Worm (Caenorhabditis elegans) whole organism, early embryonic: ENCODE data around the gene C55A6.12.

Source experiments
- F13C5.2 ChIP-seq: sonication (generic microtip); optimal IDR thresholded peaks from 2 replicates; lab custom pipeline; 2017; ENCODE audit warnings: mild to moderate bottlenecking, missing genetic modification characterization, inconsistent platforms, missing compliant biosample characterization
- aly-1 ChIP-seq: sonication (generic microtip); optimal IDR thresholded peaks from 2 replicates; lab custom pipeline; 2016; ENCODE audit warnings: missing genetic modification characterization, missing compliant biosample characterization
- ama-1 ChIP-seq: fragments of 150-350 bp; optimal IDR thresholded peaks from 2 replicates; lab custom pipeline; 2014
- ceh-13 ChIP-seq: fragments of 200-800 bp; sonication (Bioruptor generic); optimal IDR thresholded peaks from 2 replicates; lab custom pipeline; 2018; ENCODE audit warnings: mild to moderate bottlenecking, missing genetic modification characterization, missing compliant biosample characterization
- ceh-36 ChIP-seq: sonication (generic microtip); optimal IDR thresholded peaks from 2 replicates; lab custom pipeline; 2016; ENCODE audit warnings: missing genetic modification characterization, inconsistent platforms, missing compliant biosample characterization
- flt-1 ChIP-seq: fragments of 200-800 bp; sonication (Bioruptor generic); IDR thresholded peaks from 2 replicates; pipeline ENCODE4 v1.3.6; 2022; ENCODE audit warnings: missing genetic modification characterization, missing compliant biosample characterization
- hmbx-1 ChIP-seq: sonication (generic microtip); optimal IDR thresholded peaks from 2 replicates; lab custom pipeline; 2016; ENCODE audit warnings: mild to moderate bottlenecking, missing genetic modification characterization, missing compliant biosample characterization
- hmg-4 ChIP-seq: fragments of 200-800 bp; sonication (Bioruptor generic); optimal IDR thresholded peaks from 2 replicates; lab custom pipeline; 2018; ENCODE audit warnings: mild to moderate bottlenecking, missing genetic modification characterization, missing compliant biosample characterization
- tbx-37 ChIP-seq: fragments of 200-800 bp; sonication (Bioruptor generic); conservative IDR thresholded peaks from 2 replicates; pipeline ENCODE4 v1.3.6; 2022; ENCODE audit warnings: missing genetic modification reagents, missing genetic modification characterization, missing compliant biosample characterization
- tra-4 ChIP-seq: sonication (generic microtip); optimal IDR thresholded peaks from 2 replicates; lab custom pipeline; 2017; ENCODE audit warnings: missing genetic modification characterization, missing compliant biosample characterization

DNA sequence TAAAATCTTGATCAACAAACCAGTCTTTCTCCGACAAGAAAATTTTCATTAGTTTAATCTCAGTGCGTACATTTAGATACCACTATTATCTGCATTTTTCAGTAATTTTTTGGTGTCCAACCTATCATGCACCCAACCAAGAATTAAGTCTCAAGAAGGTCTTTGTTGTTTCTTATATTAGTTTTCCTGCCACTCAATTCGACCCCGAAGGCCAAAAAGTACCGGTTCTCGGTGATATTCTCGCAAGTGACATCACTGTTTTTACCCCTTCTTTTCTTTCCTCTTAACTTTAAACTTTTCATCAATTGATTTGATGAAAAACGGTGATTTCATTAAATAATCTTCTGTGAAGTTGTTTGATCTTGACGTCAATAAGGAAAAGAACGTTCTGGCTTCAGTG is 40.6 kb upstream of the C55A6.12 start, which contains the start of gene F38B7.2:
- TF ChIP-seq hmbx-1 (tag; lab: Kevin White, UChicago) (no peak), tra-4 (tag; lab: Kevin White, UChicago) (no peak), ama-1 (no peak), tbx-37 (GFP tag; lab: Robert Waterston, UW) (no peak), hmg-4 (GFP tag; lab: Kevin White, UChicago) (no peak), F13C5.2 (tag; lab: Kevin White, UChicago) (no peak), ceh-36 (tag; lab: Kevin White, UChicago) (no peak), aly-1 (no peak), flt-1 (no peak), ceh-13 (GFP tag; lab: Kevin White, UChicago) (no peak)
